Fruit fly (Drosophila melanogaster) whole organism: ENCODE data around the gene Spn.

Experiments used
- Dll ChIP-seq: fragments of >200 bp; optimal IDR thresholded peaks from 2 replicates; lab custom pipeline; 2017
- EcR ChIP-seq, 2 experiments: fragments of >200 bp; optimal IDR thresholded peaks; 2 replicates each; lab custom pipeline; 2017; ENCODE audit warnings: missing biosample characterization in 2 of 2, missing genetic modification characterization in 2 of 2, missing genetic modification reagents in 2 of 2

DNA sequence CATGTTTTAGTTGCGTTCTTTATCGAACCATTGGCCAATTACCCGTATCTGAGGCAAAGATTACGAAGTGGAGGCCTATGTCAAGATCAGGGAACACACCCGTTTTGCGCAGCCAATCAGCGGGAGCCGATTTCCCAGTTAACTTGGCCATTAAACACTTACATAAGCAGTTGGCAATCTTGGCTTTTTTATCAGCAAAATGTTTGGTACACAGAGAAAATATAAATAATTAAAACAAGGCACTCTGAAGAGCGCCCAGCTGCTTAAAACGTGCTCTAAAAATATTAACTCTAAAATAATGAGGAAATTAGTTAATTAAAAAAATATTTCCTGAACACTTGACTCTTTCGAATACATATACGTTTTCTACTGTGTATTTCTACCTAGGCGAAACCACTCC is 52.3 kb downstream of the Spn start:
- TF ChIP-seq EcR (GFP tag; optimal IDR thresholded peaks at IDR 0.05; lab: Kevin White, UChicago) (no peak), Dll (lab: Kevin White, UChicago) (no peak)
